Fruit fly (Drosophila melanogaster) whole organism, embryonic: ENCODE measurements around the gene Dap160.

Experiments used
- Atf6 ChIP-seq: fragments of 200-800 bp; sonication (Bioruptor generic); IDR thresholded peaks from 2 replicates; pipeline ENCODE4 v1.3.6; 2022; ENCODE audit warnings: missing biosample characterization, missing genetic modification characterization
- BtbVII ChIP-seq: fragments of 200-800 bp; sonication (Bioruptor generic); optimal IDR thresholded peaks from 3 replicates; lab custom pipeline; 2017; ENCODE audit warnings: missing biosample characterization, mild to moderate bottlenecking, missing genetic modification characterization
- CG10274 ChIP-seq: fragments of 200-800 bp; sonication (Bioruptor generic); optimal IDR thresholded peaks from 3 replicates; lab custom pipeline; 2017; ENCODE audit warnings: missing biosample characterization, mild to moderate bottlenecking, missing genetic modification characterization
- CG10565 ChIP-seq: fragments of 200-800 bp; sonication (Bioruptor generic); optimal IDR thresholded peaks from 3 replicates; lab custom pipeline; 2016; ENCODE audit warnings: missing biosample characterization, mild to moderate bottlenecking, missing genetic modification characterization
- CG12071 ChIP-seq: fragments of 200-800 bp; sonication (Bioruptor generic); optimal IDR thresholded peaks from 3 replicates; lab custom pipeline; 2018; ENCODE audit warnings: missing biosample characterization, mild to moderate bottlenecking, missing genetic modification characterization
- CG12155 ChIP-seq: fragments of 200-800 bp; sonication (Bioruptor generic); optimal IDR thresholded peaks from 3 replicates; lab custom pipeline; 2016; ENCODE audit warnings: missing biosample characterization, missing genetic modification characterization
- CG12744 ChIP-seq: fragments of 200-800 bp; sonication (Bioruptor generic); optimal IDR thresholded peaks from 2 replicates; lab custom pipeline; 2016; ENCODE audit warnings: missing biosample characterization, missing genetic modification characterization
- CG13287 ChIP-seq: fragments of 200-800 bp; sonication (Bioruptor generic); IDR thresholded peaks from 2 replicates; pipeline ENCODE4 v1.3.6; 2022; ENCODE audit warnings: missing biosample characterization, missing genetic modification characterization; ENCODE audit not compliant: partially characterized antibody
- CG13775 ChIP-seq: fragments of 200-800 bp; sonication (Bioruptor generic); optimal IDR thresholded peaks from 3 replicates; lab custom pipeline; 2017; ENCODE audit warnings: missing biosample characterization, mild to moderate bottlenecking, missing genetic modification characterization
- CG1647 ChIP-seq: fragments of 200-800 bp; sonication (Bioruptor generic); optimal IDR thresholded peaks from 3 replicates; lab custom pipeline; 2016; ENCODE audit warnings: missing biosample characterization, missing genetic modification characterization
- CG17912 ChIP-seq: fragments of 200-800 bp; sonication (Bioruptor generic); optimal IDR thresholded peaks from 2 replicates; lab custom pipeline; 2018; ENCODE audit warnings: missing biosample characterization, mild to moderate bottlenecking, missing genetic modification characterization
- CG18011 ChIP-seq: fragments of 200-800 bp; sonication (Bioruptor generic); optimal IDR thresholded peaks from 2 replicates; lab custom pipeline; 2017; ENCODE audit warnings: missing biosample characterization, missing genetic modification characterization, mild to moderate bottlenecking, moderate library complexity, missing genotype
- CG18476 ChIP-seq: fragments of 200-800 bp; sonication (Bioruptor generic); optimal IDR thresholded peaks from 2 replicates; lab custom pipeline; 2016; ENCODE audit warnings: missing biosample characterization, mild to moderate bottlenecking, missing genetic modification characterization
- CG18764 ChIP-seq: fragments of 200-800 bp; sonication (Bioruptor generic); optimal IDR thresholded peaks from 3 replicates; lab custom pipeline; 2016; ENCODE audit warnings: missing biosample characterization, missing genetic modification characterization
- CG30020 ChIP-seq: fragments of 200-800 bp; optimal IDR thresholded peaks from 2 replicates; lab custom pipeline; 2019; ENCODE audit warnings: missing biosample characterization, mild to moderate bottlenecking, missing genetic modification characterization, moderate library complexity
- CG34422 ChIP-seq: fragments of 200-800 bp; sonication (Bioruptor generic); IDR thresholded peaks from 3 replicates; pipeline ENCODE4 v1.3.6; 2022; ENCODE audit warnings: missing biosample characterization, missing genetic modification characterization
- CG7928 ChIP-seq: fragments of 200-800 bp; sonication (Bioruptor generic); optimal IDR thresholded peaks from 2 replicates; lab custom pipeline; 2017; ENCODE audit warnings: missing biosample characterization, mild to moderate bottlenecking, missing genetic modification characterization
- CTCF ChIP-seq: fragments of 200-800 bp; sonication (Bioruptor generic); optimal IDR thresholded peaks from 2 replicates; lab custom pipeline; 2017; ENCODE audit warnings: missing biosample characterization, mild to moderate bottlenecking, missing genetic modification characterization, moderate library complexity
- Camta ChIP-seq: fragments of 200-800 bp; sonication (Bioruptor generic); optimal IDR thresholded peaks from 2 replicates; lab custom pipeline; 2016; ENCODE audit warnings: missing biosample characterization, missing genetic modification characterization
- Dfd ChIP-seq, 2 experiments: fragments of >200 bp; optimal IDR thresholded peaks; 2 replicates each; lab custom pipeline; 2017; ENCODE audit warnings: missing biosample characterization in 2 of 2, missing genetic modification characterization in 2 of 2
- Dip2 ChIP-seq: fragments of 200-800 bp; sonication (Bioruptor generic); IDR thresholded peaks from 2 replicates; pipeline ENCODE4 v1.3.6; 2022; ENCODE audit warnings: missing biosample characterization, missing genetic modification characterization
- HLH3B ChIP-seq: fragments of 200-800 bp; sonication (Bioruptor generic); IDR thresholded peaks from 2 replicates; pipeline ENCODE4 v1.3.6; 2022; ENCODE audit warnings: missing biosample characterization, missing genetic modification characterization
- HLHmδ ChIP-seq: fragments of 200-800 bp; sonication (Bioruptor generic); optimal IDR thresholded peaks from 2 replicates; lab custom pipeline; 2018; ENCODE audit warnings: missing biosample characterization, mild to moderate bottlenecking, missing genetic modification characterization, moderate library complexity
- Lim3 ChIP-seq: fragments of 200-800 bp; sonication (Bioruptor generic); IDR thresholded peaks from 2 replicates; pipeline ENCODE4 v1.3.6; 2022; ENCODE audit warnings: missing biosample characterization, missing genetic modification characterization
- Mes4 ChIP-seq: fragments of 200-800 bp; sonication (Bioruptor generic); optimal IDR thresholded peaks from 2 replicates; lab custom pipeline; 2016; ENCODE audit warnings: missing biosample characterization, missing genetic modification characterization
- Mrtf ChIP-seq: fragments of 200-800 bp; sonication (Bioruptor generic); IDR thresholded peaks from 3 replicates; pipeline ENCODE4 v1.3.6; 2022; ENCODE audit warnings: missing biosample characterization, missing genetic modification characterization
- Nf-YB ChIP-seq: fragments of 200-800 bp; sonication (Bioruptor generic); optimal IDR thresholded peaks from 3 replicates; lab custom pipeline; 2019; ENCODE audit warnings: missing biosample characterization, mild to moderate bottlenecking, missing genetic modification characterization, moderate library complexity
- Optix ChIP-seq: fragments of 200-800 bp; sonication (Bioruptor generic); IDR thresholded peaks from 3 replicates; pipeline ENCODE4 v1.3.6; 2022; ENCODE audit warnings: missing biosample characterization, missing genetic modification characterization
- Rfx ChIP-seq: fragments of 200-800 bp; sonication (Bioruptor generic); IDR thresholded peaks from 2 replicates; pipeline ENCODE4 v1.3.6; 2022; ENCODE audit warnings: missing biosample characterization, missing genetic modification characterization
- Scr ChIP-seq: fragments of 200-800 bp; sonication (Bioruptor generic); IDR thresholded peaks from 2 replicates; pipeline ENCODE4 v1.3.6; 2022; ENCODE audit warnings: missing biosample characterization, missing genetic modification characterization; ENCODE audit not compliant: partially characterized antibody
- Sin3A ChIP-seq: fragments of >200 bp; optimal IDR thresholded peaks from 2 replicates; lab custom pipeline; 2018
- Six4 ChIP-seq: fragments of 200-800 bp; sonication (Bioruptor generic); optimal IDR thresholded peaks from 2 replicates; lab custom pipeline; 2016; ENCODE audit warnings: missing biosample characterization, missing genetic modification characterization
- Sox100B ChIP-seq: fragments of 200-800 bp; sonication (Bioruptor generic); optimal IDR thresholded peaks from 3 replicates; lab custom pipeline; 2018; ENCODE audit warnings: missing biosample characterization, mild to moderate bottlenecking, missing genetic modification characterization
- Tbp ChIP-seq: fragments of >200 bp; optimal IDR thresholded peaks from 2 replicates; lab custom pipeline; 2018; ENCODE audit warnings: missing biosample characterization, missing genetic modification characterization
- Xrp1 ChIP-seq: fragments of 200-800 bp; sonication (Bioruptor generic); IDR thresholded peaks from 2 replicates; pipeline ENCODE4 v1.3.6; 2022; ENCODE audit warnings: missing biosample characterization, missing genetic modification characterization
- al ChIP-seq: fragments of 200-800 bp; sonication (Bioruptor generic); IDR thresholded peaks from 2 replicates; pipeline ENCODE4 v1.3.6; 2022; ENCODE audit warnings: missing biosample characterization, missing genetic modification characterization
- bab2 ChIP-seq: fragments of 200-800 bp; sonication (Bioruptor generic); optimal IDR thresholded peaks from 2 replicates; lab custom pipeline; 2016; ENCODE audit warnings: missing biosample characterization, missing genetic modification characterization
- dati ChIP-seq: fragments of 200-800 bp; sonication (Bioruptor generic); IDR thresholded peaks from 2 replicates; pipeline ENCODE4 v1.3.6; 2022; ENCODE audit warnings: missing biosample characterization, missing genetic modification characterization
- ewg ChIP-seq: fragments of 200-800 bp; sonication (Bioruptor generic); optimal IDR thresholded peaks from 3 replicates; lab custom pipeline; 2017; ENCODE audit warnings: mild to moderate bottlenecking, missing biosample characterization, missing genetic modification reagents, missing genetic modification characterization
- grau ChIP-seq: fragments of 200-800 bp; optimal IDR thresholded peaks from 3 replicates; lab custom pipeline; 2019; ENCODE audit warnings: missing biosample characterization, mild to moderate bottlenecking, missing genetic modification characterization, moderate library complexity
- luna ChIP-seq: fragments of 200-800 bp; sonication (Bioruptor generic); optimal IDR thresholded peaks from 2 replicates; lab custom pipeline; 2016; ENCODE audit warnings: missing biosample characterization, missing genetic modification characterization
- nmo ChIP-seq: fragments of 200-800 bp; sonication (Bioruptor generic); optimal IDR thresholded peaks from 2 replicates; lab custom pipeline; 2018; ENCODE audit warnings: missing biosample characterization, mild to moderate bottlenecking, missing genetic modification characterization, moderate library complexity
- p53 ChIP-seq: fragments of 200-800 bp; sonication (Bioruptor generic); optimal IDR thresholded peaks from 2 replicates; lab custom pipeline; 2016; ENCODE audit warnings: missing biosample characterization, missing genetic modification characterization
- prd ChIP-seq, 3 experiments: fragments of >200 bp in 2 of 3; fragments of 200-800 bp in 1 of 3; sonication (Bioruptor generic) in 1 of 3; optimal IDR thresholded peaks in 2 of 3; IDR thresholded peaks in 1 of 3; 2 replicates in 2 of 3; 3 replicates in 1 of 3; pipeline versions ENCODE4 v1.3.6 to Lab custom; 2017 to 2022; ENCODE audit warnings: missing biosample characterization in 1 of 3, missing genetic modification characterization in 1 of 3
- rib ChIP-seq: fragments of 200-800 bp; sonication (Bioruptor generic); IDR thresholded peaks from 2 replicates; pipeline ENCODE4 v1.3.6; 2022; ENCODE audit warnings: missing biosample characterization, missing genetic modification characterization
- row ChIP-seq: fragments of 200-800 bp; sonication (Bioruptor generic); IDR thresholded peaks from 3 replicates; pipeline ENCODE4 v1.3.6; 2022; ENCODE audit warnings: missing biosample characterization, missing genetic modification characterization
- sc ChIP-seq, 3 experiments: fragments of >200 bp in 2 of 3; fragments of 200-800 bp in 1 of 3; sonication (Bioruptor generic) in 1 of 3; optimal IDR thresholded peaks; 2 replicates in 2 of 3; 3 replicates in 1 of 3; lab custom pipeline; 2017; ENCODE audit warnings: mild to moderate bottlenecking in 1 of 3, missing biosample characterization in 1 of 3, missing genetic modification characterization in 1 of 3, missing genetic modification reagents in 1 of 3
- scrt ChIP-seq: fragments of 200-800 bp; sonication (Bioruptor generic); optimal IDR thresholded peaks from 2 replicates; lab custom pipeline; 2018; ENCODE audit warnings: missing biosample characterization, mild to moderate bottlenecking, missing genetic modification characterization, moderate library complexity
- so ChIP-seq: fragments of 200-800 bp; sonication (Bioruptor generic); IDR thresholded peaks from 3 replicates; pipeline ENCODE4 v1.3.6; 2022; ENCODE audit warnings: missing biosample characterization, missing genetic modification characterization
- tna ChIP-seq: fragments of 200-800 bp; sonication (Bioruptor generic); IDR thresholded peaks from 2 replicates; pipeline ENCODE4 v1.3.6; 2022; ENCODE audit warnings: missing biosample characterization, missing genetic modification characterization; ENCODE audit not compliant: partially characterized antibody
- vvl ChIP-seq: fragments of 200-800 bp; sonication (Bioruptor generic); IDR thresholded peaks from 2 replicates; pipeline ENCODE4 v1.3.6; 2022; ENCODE audit warnings: missing biosample characterization, missing genetic modification characterization
- z ChIP-seq: fragments of 200-800 bp; sonication (Bioruptor generic); IDR thresholded peaks from 3 replicates; pipeline ENCODE4 v1.3.6; 2022; ENCODE audit warnings: missing biosample characterization, missing genetic modification characterization

The Dap160 gene

DNA sequence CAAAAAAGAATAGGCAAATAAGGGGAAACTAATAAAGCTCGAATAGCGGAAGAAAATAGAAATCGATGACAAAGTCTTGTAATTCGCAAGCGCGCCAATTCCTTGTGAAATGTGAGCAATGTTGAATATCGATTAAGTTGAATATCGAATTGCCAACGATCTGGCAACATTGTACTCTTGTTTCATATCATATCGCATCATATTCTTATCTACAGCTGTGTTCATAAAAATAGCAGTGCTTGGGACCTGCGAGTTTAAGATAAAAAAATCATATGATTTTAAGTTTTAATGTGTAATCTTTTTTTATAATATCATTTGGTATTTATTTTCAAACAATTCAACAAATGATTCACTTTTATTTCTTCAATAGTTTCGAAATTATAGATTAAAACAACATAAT lies 6.9 kb upstream of the Dap160 start (continued):
- TF ChIP-seq CG7928 (GFP tag; lab: Kevin White, UChicago) (no peak), Mes4 (no peak), Scr (GFP tag; lab: Robert Waterston, UW) (peak; percentile 67), Six4 (peak; percentile 64), HLHmδ (GFP tag; lab: Kevin White, UChicago) (no peak), rib (GFP tag; lab: Robert Waterston, UW) (no peak), Xrp1 (GFP tag; lab: Robert Waterston, UW) (peak; percentile 66; the same call in 1 of the 2 replicates), CG10274 (GFP tag; lab: Kevin White, UChicago) (no peak), scrt (peak; percentile 20), vvl (GFP tag; lab: Robert Waterston, UW) (peak; percentile 71), ewg (GFP tag; lab: Kevin White, UChicago) (peak; percentile 29), p53 (no peak), CG34422 (GFP tag; lab: Robert Waterston, UW) (peak; percentile 58; the same call in 1 of the 3 replicates), Optix (GFP tag; lab: Robert Waterston, UW) (no peak), BtbVII (no peak), Nf-YB (GFP tag; lab: Kevin White, UChicago) (peak; percentile 26), al (peak; percentile 58), Mrtf (GFP tag; lab: Robert Waterston, UW) (no peak), z (no peak), CG30020 (peak; percentile 59), CG12071 (no peak), bab2 (GFP tag; lab: Kevin White, UChicago) (peak; percentile 18), CG12155 (GFP tag; lab: Kevin White, UChicago) (peak; percentile 21), CTCF (GFP tag; lab: Kevin White, UChicago) (no peak), CG18011 (GFP tag; lab: Kevin White, UChicago) (no peak), tna (GFP tag; lab: Robert Waterston, UW) (peak; percentile 61), HLH3B (GFP tag; lab: Robert Waterston, UW) (peak; percentile 66; the same call in 1 of the 2 replicates), nmo (peak; percentile 60), CG12744 (GFP tag; lab: Kevin White, UChicago) (peak; percentile 12), Sin3A (lab: Kevin White, UChicago) (no peak), Dfd (GFP tag; optimal IDR thresholded peaks at IDR 0.05; lab: Kevin White, UChicago) (no peak), Sox100B (GFP tag; lab: Kevin White, UChicago) (peak; percentile 47), CG18764 (GFP tag; lab: Kevin White, UChicago) (no peak), CG10565 (GFP tag; lab: Kevin White, UChicago) (no peak), sc (optimal IDR thresholded peaks at IDR 0.05; lab: Kevin White, UChicago) (no peak), sc (GFP tag; optimal IDR thresholded peaks at IDR 0.05; lab: Kevin White, UChicago) (no peak), Rfx (GFP tag; lab: Robert Waterston, UW) (peak; percentile 74), Camta (peak; percentile 16), CG17912 (GFP tag; lab: Kevin White, UChicago) (no peak), CG1647 (GFP tag; lab: Kevin White, UChicago) (no peak), CG13775 (GFP tag; lab: Kevin White, UChicago) (peak; percentile 20), Tbp (no peak), CG13287 (peak; percentile 86), dati (no peak), Atf6 (peak; percentile 52; the same call in 1 of the 2 replicates), row (GFP tag; lab: Robert Waterston, UW) (peak; percentile 74), luna (no peak), so (GFP tag; lab: Robert Waterston, UW) (peak; percentile 71; the same call in 1 of the 3 replicates), prd (optimal IDR thresholded peaks at IDR 0.05; lab: Kevin White, UChicago) (no peak), prd (GFP tag; IDR thresholded peaks at IDR 0.05; lab: Robert Waterston, UW) (peak; percentile 58; the same call in 2 of the 3 replicates), CG18476 (GFP tag; lab: Kevin White, UChicago) (peak; percentile 7), grau (tag; lab: Kevin White, UChicago) (peak; percentile 63), Dip2 (GFP tag; lab: Robert Waterston, UW) (no peak), Lim3 (GFP tag; lab: Robert Waterston, UW) (no peak)
